Fruit fly (Drosophila melanogaster) whole organism, adult: ENCODE results near the gene CG1582.

Experiments
- Crg-1 ChIP-seq: fragments of 200-800 bp; sonication (Bioruptor generic); optimal IDR thresholded peaks from 2 replicates; lab custom pipeline; 2016; ENCODE audit warnings: missing biosample characterization, missing genetic modification characterization
- pad ChIP-seq: fragments of 200-800 bp; sonication (Bioruptor generic); optimal IDR thresholded peaks from 3 replicates; lab custom pipeline; 2017; ENCODE audit warnings: missing biosample characterization, missing genetic modification characterization, mild to moderate bottlenecking, moderate library complexity, missing genetic modification reagents

DNA sequence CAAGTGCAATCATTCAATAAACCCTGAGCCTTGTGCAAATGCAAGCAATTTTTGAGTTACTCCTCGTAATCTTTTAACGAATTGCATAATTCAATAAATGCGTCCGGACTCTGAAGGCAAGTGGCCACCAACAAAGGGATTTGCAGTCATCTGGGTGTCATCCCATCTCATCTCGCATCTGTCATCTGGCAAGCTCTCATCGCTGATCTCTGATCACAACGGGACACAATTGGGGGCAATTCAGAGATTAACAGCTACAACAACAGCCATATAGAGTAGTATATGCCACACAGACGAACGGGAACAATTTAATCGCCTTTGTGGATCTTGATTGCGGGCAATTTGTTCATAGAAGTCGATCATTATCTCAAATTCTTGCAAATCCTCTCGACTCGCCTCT is 15.4 kb downstream of the CG1582 start:
- TF ChIP-seq pad (no peak), Crg-1 (GFP tag; lab: Kevin White, UChicago) (no peak)
